Fruit fly (Drosophila melanogaster) whole organism, embryonic: ENCODE results near the gene Gnmt.

Experiments
- Antp ChIP-seq: fragments of 200-800 bp; sonication (Bioruptor generic); optimal IDR thresholded peaks from 3 replicates; lab custom pipeline; 2016; ENCODE audit warnings: missing biosample characterization, missing genetic modification characterization
- CG11247 ChIP-seq: fragments of 200-800 bp; sonication (Bioruptor generic); IDR thresholded peaks from 2 replicates; pipeline ENCODE4 v1.3.6; 2022; ENCODE audit warnings: missing biosample characterization, missing genetic modification characterization
- CG13624 ChIP-seq: fragments of 200-800 bp; sonication (Bioruptor generic); optimal IDR thresholded peaks from 2 replicates; lab custom pipeline; 2016; ENCODE audit warnings: missing biosample characterization, missing genetic modification characterization
- CG15073 ChIP-seq: fragments of 200-800 bp; sonication (Bioruptor generic); optimal IDR thresholded peaks from 2 replicates; lab custom pipeline; 2016; ENCODE audit warnings: missing biosample characterization, missing genetic modification characterization
- CG15269 ChIP-seq: fragments of 200-800 bp; sonication (Bioruptor generic); optimal IDR thresholded peaks from 2 replicates; lab custom pipeline; 2018; ENCODE audit warnings: missing biosample characterization, mild to moderate bottlenecking, missing genetic modification characterization, moderate library complexity
- CG16779 ChIP-seq: fragments of 200-800 bp; sonication (Bioruptor generic); IDR thresholded peaks from 2 replicates; pipeline ENCODE4 v1.3.6; 2022; ENCODE audit warnings: missing biosample characterization, missing genetic modification characterization
- CG17361 ChIP-seq: fragments of 200-800 bp; sonication (Bioruptor generic); IDR thresholded peaks from 3 replicates; pipeline ENCODE4 v1.3.6; 2022; ENCODE audit warnings: missing biosample characterization, missing genetic modification characterization
- CG18599 ChIP-seq: fragments of 200-800 bp; sonication (Bioruptor generic); optimal IDR thresholded peaks from 3 replicates; lab custom pipeline; 2017; ENCODE audit warnings: missing biosample characterization, missing genetic modification characterization, mild to moderate bottlenecking, moderate library complexity, missing genetic modification reagents
- CG2116 ChIP-seq: fragments of 200-800 bp; sonication (Bioruptor generic); optimal IDR thresholded peaks from 3 replicates; lab custom pipeline; 2018; ENCODE audit warnings: missing biosample characterization, mild to moderate bottlenecking, missing genetic modification characterization
- CG31224 ChIP-seq: fragments of 200-800 bp; sonication (Bioruptor generic); IDR thresholded peaks from 2 replicates; pipeline ENCODE4 v1.3.6; 2022; ENCODE audit warnings: missing biosample characterization, missing genetic modification characterization
- CG32772 ChIP-seq: fragments of 200-800 bp; sonication (Bioruptor generic); IDR thresholded peaks from 2 replicates; pipeline ENCODE4 v1.3.6; 2022; ENCODE audit warnings: missing biosample characterization, missing genetic modification characterization
- CG3995 ChIP-seq: fragments of 200-800 bp; sonication (Bioruptor generic); optimal IDR thresholded peaks from 3 replicates; lab custom pipeline; 2016; ENCODE audit warnings: missing biosample characterization, missing genetic modification characterization
- CG4424 ChIP-seq: fragments of 200-800 bp; sonication (Bioruptor generic); optimal IDR thresholded peaks from 3 replicates; lab custom pipeline; 2016; ENCODE audit warnings: missing biosample characterization, missing genetic modification characterization
- CG4617 ChIP-seq: fragments of 200-800 bp; sonication (Bioruptor generic); optimal IDR thresholded peaks from 3 replicates; lab custom pipeline; 2016; ENCODE audit warnings: missing biosample characterization, missing genetic modification characterization, borderline replicate concordance
- CHES-1-like ChIP-seq: fragments of 200-800 bp; sonication (Bioruptor generic); optimal IDR thresholded peaks from 2 replicates; lab custom pipeline; 2016; ENCODE audit warnings: missing biosample characterization, missing genetic modification characterization
- Camta ChIP-seq: fragments of 200-800 bp; sonication (Bioruptor generic); optimal IDR thresholded peaks from 2 replicates; lab custom pipeline; 2016; ENCODE audit warnings: missing biosample characterization, missing genetic modification characterization
- CrebB ChIP-seq: fragments of 200-800 bp; sonication (Bioruptor generic); optimal IDR thresholded peaks from 3 replicates; lab custom pipeline; 2018; ENCODE audit warnings: missing biosample characterization, mild to moderate bottlenecking, missing genetic modification characterization
- Deaf1 ChIP-seq: fragments of 200-800 bp; optimal IDR thresholded peaks from 3 replicates; lab custom pipeline; 2019; ENCODE audit warnings: missing biosample characterization, mild to moderate bottlenecking, missing genetic modification characterization, moderate library complexity
- Dfd ChIP-seq, 2 experiments: fragments of >200 bp; optimal IDR thresholded peaks; 2 replicates each; lab custom pipeline; 2017; ENCODE audit warnings: missing biosample characterization in 2 of 2, missing genetic modification characterization in 2 of 2
- ERR ChIP-seq: fragments of 200-800 bp; sonication (Bioruptor generic); optimal IDR thresholded peaks from 2 replicates; lab custom pipeline; 2016; ENCODE audit warnings: missing biosample characterization, missing genetic modification characterization
- Hey ChIP-seq: fragments of 200-800 bp; sonication (Bioruptor generic); optimal IDR thresholded peaks from 3 replicates; lab custom pipeline; 2018; ENCODE audit warnings: missing biosample characterization, mild to moderate bottlenecking, missing genetic modification characterization
- Hr78 ChIP-seq, 2 experiments: fragments of 200-800 bp in 1 of 2; fragments of >200 bp in 1 of 2; sonication (Bioruptor generic) in 1 of 2; optimal IDR thresholded peaks; 2 replicates each; lab custom pipeline; 2017 to 2019; ENCODE audit warnings: missing biosample characterization in 2 of 2, missing genetic modification characterization in 2 of 2, mild to moderate bottlenecking in 1 of 2, moderate library complexity in 1 of 2
- Med ChIP-seq: fragments of 200-800 bp; sonication (Bioruptor generic); peaks from one replicate; lab custom pipeline; 2016; ENCODE audit warnings: missing biosample characterization, missing genetic modification characterization, mild to moderate bottlenecking, inconsistent platforms, moderate library complexity
- Sox102F ChIP-seq: fragments of 200-800 bp; sonication (Bioruptor generic); optimal IDR thresholded peaks from 2 replicates; lab custom pipeline; 2018; ENCODE audit warnings: missing biosample characterization, mild to moderate bottlenecking, missing genetic modification characterization, moderate library complexity
- TFAM ChIP-seq: fragments of 200-800 bp; sonication (Bioruptor generic); optimal IDR thresholded peaks from 2 replicates; lab custom pipeline; 2017; ENCODE audit warnings: missing biosample characterization, missing genetic modification characterization, inconsistent platforms
- Tbp ChIP-seq: fragments of >200 bp; optimal IDR thresholded peaks from 2 replicates; lab custom pipeline; 2018; ENCODE audit warnings: missing biosample characterization, missing genetic modification characterization
- abd-A ChIP-seq: fragments of 200-800 bp; sonication (Bioruptor generic); optimal IDR thresholded peaks from 3 replicates; lab custom pipeline; 2019; ENCODE audit warnings: missing biosample characterization, mild to moderate bottlenecking, missing genetic modification characterization, moderate library complexity
- btn ChIP-seq: fragments of 200-800 bp; sonication (Bioruptor generic); optimal IDR thresholded peaks from 2 replicates; lab custom pipeline; 2016; ENCODE audit warnings: missing biosample characterization, missing genetic modification characterization
- cato ChIP-seq: fragments of 200-800 bp; sonication (Bioruptor generic); optimal IDR thresholded peaks from 2 replicates; lab custom pipeline; 2016; ENCODE audit warnings: missing biosample characterization, missing genetic modification characterization, borderline replicate concordance
- gfzf ChIP-seq: fragments of 200-800 bp; sonication (Bioruptor generic); optimal IDR thresholded peaks from 2 replicates; lab custom pipeline; 2016; ENCODE audit warnings: missing biosample characterization, mild to moderate bottlenecking, missing genetic modification characterization, moderate library complexity
- ham ChIP-seq: fragments of 200-800 bp; sonication (Bioruptor generic); IDR thresholded peaks from 2 replicates; pipeline ENCODE4 v1.3.6; 2022; ENCODE audit warnings: missing biosample characterization, missing genetic modification characterization
- lov ChIP-seq, 2 experiments: fragments of 200-800 bp in 1 of 2; fragments of >200 bp in 1 of 2; sonication (Bioruptor generic) in 1 of 2; IDR thresholded peaks in 1 of 2; optimal IDR thresholded peaks in 1 of 2; 2 replicates in 1 of 2; 3 replicates in 1 of 2; pipeline versions ENCODE4 v1.3.6 to Lab custom; 2017 to 2022; ENCODE audit warnings: missing biosample characterization in 1 of 2, missing genetic modification characterization in 1 of 2
- nerfin-1 ChIP-seq: fragments of 200-800 bp; sonication (Bioruptor generic); optimal IDR thresholded peaks from 3 replicates; lab custom pipeline; 2019; ENCODE audit warnings: missing biosample characterization, mild to moderate bottlenecking, missing genetic modification characterization, moderate library complexity
- nom ChIP-seq: fragments of 200-800 bp; sonication (Bioruptor generic); optimal IDR thresholded peaks from 2 replicates; lab custom pipeline; 2017; ENCODE audit warnings: missing biosample characterization, missing genetic modification characterization, mild to moderate bottlenecking, moderate library complexity, missing genetic modification reagents
- onecut ChIP-seq: fragments of 200-800 bp; sonication (Bioruptor generic); IDR thresholded peaks from 2 replicates; pipeline ENCODE4 v1.3.6; 2022; ENCODE audit warnings: missing biosample characterization, missing genetic modification characterization
- phol ChIP-seq: fragments of 200-800 bp; sonication (Bioruptor generic); optimal IDR thresholded peaks from 3 replicates; lab custom pipeline; 2018; ENCODE audit warnings: missing biosample characterization, mild to moderate bottlenecking, missing genetic modification characterization, moderate library complexity
- pros ChIP-seq: fragments of 200-800 bp; sonication (Bioruptor generic); optimal IDR thresholded peaks from 3 replicates; lab custom pipeline; 2019; ENCODE audit warnings: missing biosample characterization, mild to moderate bottlenecking, missing genetic modification characterization, moderate library complexity
- schlank ChIP-seq: fragments of 200-800 bp; sonication (Bioruptor generic); optimal IDR thresholded peaks from 2 replicates; lab custom pipeline; 2018; ENCODE audit warnings: missing biosample characterization, mild to moderate bottlenecking, missing genetic modification characterization
- sd ChIP-seq: fragments of 200-800 bp; sonication (Bioruptor generic); optimal IDR thresholded peaks from 3 replicates; lab custom pipeline; 2018; ENCODE audit warnings: missing biosample characterization, mild to moderate bottlenecking, missing genetic modification characterization, moderate library complexity
- seq ChIP-seq: fragments of 200-800 bp; sonication (Bioruptor generic); IDR thresholded peaks from 2 replicates; pipeline ENCODE4 v1.3.6; 2022; ENCODE audit warnings: missing biosample characterization, missing genetic modification characterization
- sr ChIP-seq: fragments of 200-800 bp; sonication (Bioruptor generic); IDR thresholded peaks from 3 replicates; pipeline ENCODE4 v1.3.6; 2022; ENCODE audit warnings: missing biosample characterization, missing genetic modification characterization
- ssp ChIP-seq: fragments of 200-800 bp; sonication (Bioruptor generic); IDR thresholded peaks from 2 replicates; pipeline ENCODE4 v1.3.6; 2022; ENCODE audit warnings: missing biosample characterization, missing genetic modification characterization
- stc ChIP-seq: fragments of 200-800 bp; sonication (Bioruptor generic); IDR thresholded peaks from 2 replicates; pipeline ENCODE4 v1.3.6; 2022; ENCODE audit warnings: missing biosample characterization, missing genetic modification characterization
- tgo ChIP-seq: fragments of 200-800 bp; sonication (Bioruptor generic); IDR thresholded peaks from 3 replicates; pipeline ENCODE4 v1.3.6; 2022; ENCODE audit warnings: missing biosample characterization, missing genetic modification characterization
- zen2 ChIP-seq: fragments of 200-800 bp; sonication (Bioruptor generic); IDR thresholded peaks from 3 replicates; pipeline ENCODE4 v1.3.6; 2022; ENCODE audit warnings: missing biosample characterization, missing genetic modification characterization; ENCODE audit not compliant: partially characterized antibody

The Gnmt gene

DNA sequence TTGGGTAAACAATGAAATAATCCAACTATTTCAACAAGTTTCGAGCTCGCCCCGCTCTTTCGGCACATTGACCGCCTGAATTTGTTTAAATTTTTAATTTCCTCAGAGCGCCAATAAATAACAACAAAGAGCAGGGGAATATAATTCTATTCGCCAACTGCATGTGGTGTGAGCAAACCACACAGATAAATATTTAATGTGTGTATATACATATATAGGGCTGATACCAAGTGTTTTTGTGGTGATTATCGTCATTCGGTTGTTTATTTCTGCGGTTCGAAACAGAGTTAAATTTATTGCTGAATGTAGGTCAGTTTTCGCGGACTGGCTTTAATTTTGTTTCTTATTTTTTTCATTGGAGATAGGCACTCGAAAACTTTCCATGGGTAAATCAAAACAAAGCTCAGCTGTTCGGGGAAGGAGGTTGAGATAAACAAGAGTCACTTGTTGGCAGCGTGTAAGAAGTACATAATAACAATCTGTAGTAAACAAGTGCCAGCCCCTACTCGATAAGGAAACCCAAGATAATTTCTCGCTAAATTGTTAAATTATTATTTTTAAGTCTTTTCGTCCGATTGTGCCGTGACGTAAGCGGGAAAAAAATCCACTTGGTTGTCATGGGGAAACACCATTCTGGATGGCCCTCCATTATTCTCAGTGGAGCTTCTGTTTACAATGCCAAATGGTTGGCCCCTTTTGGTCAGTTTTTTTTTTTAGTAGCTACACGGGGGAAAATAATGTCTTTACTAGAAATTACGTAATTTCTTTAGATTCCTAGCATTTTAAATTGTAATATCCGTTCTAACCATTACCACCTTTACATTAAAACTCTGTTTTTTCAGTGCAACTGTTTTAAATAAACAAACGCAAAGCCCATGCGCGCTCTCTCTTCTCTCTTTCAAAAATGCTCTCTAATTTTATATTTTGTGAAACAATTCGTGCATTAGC lies 43.5 kb downstream of the Gnmt start (continued):
- no peak for TF ChIP-seq Hr78 (GFP tag; optimal IDR thresholded peaks at IDR 0.05; lab: Kevin White, UChicago)
- TF ChIP-seq tgo (GFP tag; lab: Robert Waterston, UW) = peak; percentile 68
- TF ChIP-seq schlank (tag; lab: Kevin White, UChicago) = no peak
- TF ChIP-seq Antp = peak; percentile 56
- TF ChIP-seq btn = peak; percentile 10
- peak; percentile 64 for TF ChIP-seq Sox102F (GFP tag; lab: Kevin White, UChicago)
- 0 out of 2 replicates have a peak, but pooled peaks have one; percentile 46 for TF ChIP-seq CG16779 (GFP tag; lab: Robert Waterston, UW)
- peak; percentile 56 for TF ChIP-seq phol (tag; lab: Kevin White, UChicago)
- no peak for TF ChIP-seq Dfd (GFP tag; optimal IDR thresholded peaks at IDR 0.05; lab: Kevin White, UChicago)
- TF ChIP-seq CG15269 (tag; lab: Kevin White, UChicago) = peak; percentile 67
- no peak for TF ChIP-seq gfzf (GFP tag; lab: Kevin White, UChicago)
- peak; percentile 16 for TF ChIP-seq CG2116 (GFP tag; lab: Kevin White, UChicago)
- peak; percentile 62; the same call in 1 of the 2 replicates for TF ChIP-seq seq (GFP tag; lab: Robert Waterston, UW)
- TF ChIP-seq CG4617 = peak; percentile 14
- TF ChIP-seq Camta (GFP tag; lab: Kevin White, UChicago) = peak; percentile 15
- TF ChIP-seq stc (GFP tag; lab: Robert Waterston, UW) = peak; percentile 58; the same call in 1 of the 2 replicates
- TF ChIP-seq zen2 (GFP tag; lab: Robert Waterston, UW) = no peak
- TF ChIP-seq CG17361 (GFP tag; lab: Robert Waterston, UW) = no peak; the same call in 1 of the 3 replicates
- no peak for TF ChIP-seq lov (optimal IDR thresholded peaks at IDR 0.05; lab: Kevin White, UChicago)
- no peak for TF ChIP-seq lov (GFP tag; IDR thresholded peaks at IDR 0.05; lab: Robert Waterston, UW)
- 0 out of 2 replicates have a peak, but pooled peaks have one; percentile 10 for TF ChIP-seq CG11247 (GFP tag; lab: Robert Waterston, UW)
- peak; percentile 57 for TF ChIP-seq CG4424 (GFP tag; lab: Kevin White, UChicago)
- TF ChIP-seq ham (GFP tag; lab: Robert Waterston, UW) = no peak
- no peak for TF ChIP-seq TFAM (GFP tag; lab: Kevin White, UChicago)
- TF ChIP-seq CG13624 = peak; percentile 49
- TF ChIP-seq cato (GFP tag; lab: Kevin White, UChicago) = no peak
- no peak for TF ChIP-seq pros (GFP tag; lab: Kevin White, UChicago)
- no peak for TF ChIP-seq CG15073 (GFP tag; lab: Kevin White, UChicago)
- no peak for TF ChIP-seq nerfin-1 (tag; lab: Kevin White, UChicago)

DNA sequence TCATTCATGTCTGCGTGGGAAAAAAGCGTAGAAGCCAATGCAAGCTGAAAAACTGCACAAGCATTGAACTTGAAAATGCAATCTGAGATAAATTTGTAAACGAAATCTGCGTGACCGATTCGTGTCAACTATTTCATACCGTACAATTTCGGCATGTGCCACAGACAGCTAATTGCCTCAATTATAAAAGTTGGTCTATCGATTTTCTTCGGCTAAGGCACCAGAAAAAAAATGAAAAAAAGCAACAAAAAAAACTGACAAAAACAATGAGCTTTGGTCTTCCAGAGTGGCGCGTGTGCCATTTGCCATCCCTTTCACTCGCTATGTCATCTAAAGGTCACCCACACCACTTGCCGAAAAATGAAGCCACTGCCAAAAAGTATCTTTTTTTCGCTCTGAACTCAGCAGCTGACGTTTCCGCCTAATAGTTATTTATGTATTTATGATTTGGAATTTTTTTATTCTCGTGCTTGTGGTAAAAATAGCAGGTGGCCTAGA lies 44.2 kb downstream of the Gnmt start:
- TF ChIP-seq CrebB (no peak), CG32772 (0 out of 2 replicates have a peak, but pooled peaks have one; percentile 5), ssp (no peak), CG3995 (GFP tag; lab: Kevin White, UChicago) (no peak), CHES-1-like (no peak), CG15073 (GFP tag; lab: Kevin White, UChicago) (no peak), sr (GFP tag; lab: Robert Waterston, UW) (0 out of 3 replicates have a peak, but pooled peaks have one; percentile 26), nom (no peak), Tbp (GFP tag; lab: Kevin White, UChicago) (no peak), ERR (GFP tag; lab: Kevin White, UChicago) (peak; percentile 93), CG18599 (no peak), Deaf1 (tag; lab: Kevin White, UChicago) (peak; percentile 60), Med (GFP tag; lab: Kevin White, UChicago) (peak; percentile 31), sd (tag; lab: Kevin White, UChicago) (peak; percentile 62), CG31224 (GFP tag; lab: Robert Waterston, UW) (0 out of 2 replicates have a peak, but pooled peaks have one; percentile 0), abd-A (peak; percentile 52), onecut (GFP tag; lab: Robert Waterston, UW) (peak; percentile 75), Hey (peak; percentile 27)
